Fruit fly (Drosophila melanogaster): ENCODE measurements around the gene Vha26.
A peak's percentile ranks its signal among the peaks of the same experiment; 100 is the strongest.

Gene Vha26

dm6 chr3R:5550452-5550851, 41.1 kb upstream of the Vha26 start:
- no peak for TF ChIP-seq toy (GFP tag; IDR thresholded peaks at IDR 0.05)
- TF ChIP-seq CG30431 (GFP tag; optimal IDR thresholded peaks at IDR 0.05), result no peak
- no peak for TF ChIP-seq CG4424 (GFP tag; optimal IDR thresholded peaks at IDR 0.05)
- no peak for TF ChIP-seq CG18764 (GFP tag; optimal IDR thresholded peaks at IDR 0.05)
- TF ChIP-seq CG6813 (GFP tag; optimal IDR thresholded peaks at IDR 0.05), result no peak
- no peak for TF ChIP-seq ash1 (GFP tag; optimal IDR thresholded peaks at IDR 0.05)
- peak; percentile 54; the same call in 1 of the 3 replicates for TF ChIP-seq CG7963 (GFP tag; IDR thresholded peaks at IDR 0.05; ENCODE audit: partially characterized antibody)
- no peak for TF ChIP-seq Gug (GFP tag; IDR thresholded peaks at IDR 0.05)
- TF ChIP-seq CG9609 (GFP tag; optimal IDR thresholded peaks at IDR 0.05), result no peak
- no peak for TF ChIP-seq twi (tag; optimal IDR thresholded peaks at IDR 0.05)
- no peak for TF ChIP-seq sr (GFP tag; IDR thresholded peaks at IDR 0.05)
- no peak for TF ChIP-seq shn (GFP tag; optimal IDR thresholded peaks at IDR 0.05)
- no peak for TF ChIP-seq CG31365 (tag; optimal IDR thresholded peaks at IDR 0.05)
- no peak for TF ChIP-seq CG2678 (tag; optimal IDR thresholded peaks at IDR 0.05)
- TF ChIP-seq H15 (GFP tag; IDR thresholded peaks at IDR 0.05), result no peak
- TF ChIP-seq Dp (GFP tag; optimal IDR thresholded peaks at IDR 0.05), result peak; percentile 93
- TF ChIP-seq Stat92E (GFP tag; optimal IDR thresholded peaks at IDR 0.05), result no peak
- TF ChIP-seq CG14014 (GFP tag; IDR thresholded peaks at IDR 0.05), result no peak
- no peak for TF ChIP-seq CG18011 (GFP tag; optimal IDR thresholded peaks at IDR 0.05)
- no peak for TF ChIP-seq ro (GFP tag; IDR thresholded peaks at IDR 0.05)
- peak; percentile 81 for TF ChIP-seq CG2116 (GFP tag; optimal IDR thresholded peaks at IDR 0.05)
- no peak for TF ChIP-seq Hr39 (optimal IDR thresholded peaks at IDR 0.05)
- TF ChIP-seq eve (GFP tag; optimal IDR thresholded peaks at IDR 0.05), result no peak
- TF ChIP-seq HLH54F (GFP tag; optimal IDR thresholded peaks at IDR 0.05), result no peak
- TF ChIP-seq sisA (GFP tag; IDR thresholded peaks at IDR 0.05), result no peak
- TF ChIP-seq croc (GFP tag; conservative IDR thresholded peaks at IDR 0.05), result no peak
- no peak for TF ChIP-seq en (GFP tag; optimal IDR thresholded peaks at IDR 0.05)
- TF ChIP-seq Dfd (GFP tag; optimal IDR thresholded peaks at IDR 0.05), result no peak
- TF ChIP-seq CG18476 (GFP tag; optimal IDR thresholded peaks at IDR 0.05), result no peak
- TF ChIP-seq CG3065 (GFP tag; optimal IDR thresholded peaks at IDR 0.05), result no peak
- TF ChIP-seq Chrac-16 (GFP tag; optimal IDR thresholded peaks at IDR 0.05), result no peak
- TF ChIP-seq CG4730 (GFP tag; IDR thresholded peaks at IDR 0.05), result no peak
- TF ChIP-seq odd (GFP tag; optimal IDR thresholded peaks at IDR 0.05), result no peak
- TF ChIP-seq unc-4 (GFP tag; IDR thresholded peaks at IDR 0.05; ENCODE audit: partially characterized antibody), result peak; percentile 67
- TF ChIP-seq mld (GFP tag; IDR thresholded peaks at IDR 0.05; ENCODE audit: partially characterized antibody), result peak; percentile 41; the same call in 1 of the 3 replicates
- TF ChIP-seq knrl (GFP tag; IDR thresholded peaks at IDR 0.05; ENCODE audit: partially characterized antibody), result peak; percentile 51; the same call in 1 of the 3 replicates
- no peak for TF ChIP-seq HLH3B (GFP tag; IDR thresholded peaks at IDR 0.05)
- peak; percentile 27 for TF ChIP-seq CG14710 (tag; optimal IDR thresholded peaks at IDR 0.05)
- no peak for TF ChIP-seq nmo (GFP tag; optimal IDR thresholded peaks at IDR 0.05)
- TF ChIP-seq CG33557 (GFP tag; optimal IDR thresholded peaks at IDR 0.05), result no peak
- no peak for TF ChIP-seq CG9817 (tag; optimal IDR thresholded peaks at IDR 0.05)
- TF ChIP-seq chn (GFP tag; optimal IDR thresholded peaks at IDR 0.05), result no peak
- TF ChIP-seq ftz-f1 (GFP tag; optimal IDR thresholded peaks at IDR 0.05), result no peak
- no peak for TF ChIP-seq jing (GFP tag; optimal IDR thresholded peaks at IDR 0.05)
- TF ChIP-seq CG34376 (GFP tag; optimal IDR thresholded peaks at IDR 0.05), result no peak
- TF ChIP-seq CG13296 (GFP tag; optimal IDR thresholded peaks at IDR 0.05), result no peak
- TF ChIP-seq CG11247 (GFP tag; IDR thresholded peaks at IDR 0.05), result no peak
- TF ChIP-seq ase (GFP tag; IDR thresholded peaks at IDR 0.05), result no peak
- no peak for TF ChIP-seq run (tag; optimal IDR thresholded peaks at IDR 0.05)
- TF ChIP-seq CG2712 (tag; optimal IDR thresholded peaks at IDR 0.05), result no peak
- TF ChIP-seq CG11398 (GFP tag; optimal IDR thresholded peaks at IDR 0.05), result no peak
- no peak for TF ChIP-seq mam (GFP tag; optimal IDR thresholded peaks at IDR 0.05)

Measured in whole organism, embryonic.